Fruit fly (Drosophila melanogaster) whole organism, adult: ENCODE results near the gene CG12061.
A peak's percentile ranks its signal among the peaks of the same experiment; 100 is the strongest.

ENCODE experiments used
- CG12768 ChIP-seq: fragments of 200-800 bp; sonication (Bioruptor generic); optimal IDR thresholded peaks from 2 replicates; lab custom pipeline; 2017; ENCODE audit warnings: missing biosample characterization, missing genetic modification characterization, mild to moderate bottlenecking, moderate library complexity, missing genetic modification reagents
- CG14711 ChIP-seq: fragments of 200-800 bp; sonication (Bioruptor generic); optimal IDR thresholded peaks from 2 replicates; lab custom pipeline; 2018; ENCODE audit warnings: missing biosample characterization, mild to moderate bottlenecking, missing genetic modification characterization, moderate library complexity
- CG1620 ChIP-seq: fragments of 200-800 bp; sonication (Bioruptor generic); optimal IDR thresholded peaks from 2 replicates; lab custom pipeline; 2016; ENCODE audit warnings: missing biosample characterization, missing genetic modification characterization
- CG7045 ChIP-seq: fragments of 200-800 bp; sonication (Bioruptor generic); optimal IDR thresholded peaks from 2 replicates; lab custom pipeline; 2017; ENCODE audit warnings: missing biosample characterization, mild to moderate bottlenecking, missing genetic modification characterization
- Clk ChIP-seq: fragments of 200-800 bp; sonication (Bioruptor generic); optimal IDR thresholded peaks from 2 replicates; lab custom pipeline; 2017; ENCODE audit warnings: missing biosample characterization, missing genetic modification characterization
- bab1 ChIP-seq: fragments of 200-800 bp; sonication (Bioruptor generic); optimal IDR thresholded peaks from 3 replicates; lab custom pipeline; 2019; ENCODE audit warnings: missing biosample characterization, mild to moderate bottlenecking, missing genetic modification characterization, moderate library complexity
- cic ChIP-seq: fragments of 200-800 bp; sonication (Bioruptor generic); optimal IDR thresholded peaks from 2 replicates; lab custom pipeline; 2017; ENCODE audit warnings: missing biosample characterization, mild to moderate bottlenecking, missing genetic modification characterization, moderate library complexity
- kay ChIP-seq: fragments of 200-800 bp; sonication (Bioruptor generic); peaks from one replicate; lab custom pipeline; 2016; ENCODE audit warnings: missing biosample characterization, missing genetic modification characterization, borderline replicate concordance
- pad ChIP-seq: fragments of 200-800 bp; sonication (Bioruptor generic); optimal IDR thresholded peaks from 3 replicates; lab custom pipeline; 2017; ENCODE audit warnings: missing biosample characterization, missing genetic modification characterization, mild to moderate bottlenecking, moderate library complexity, missing genetic modification reagents
- tj ChIP-seq: fragments of 200-800 bp; sonication (Bioruptor generic); optimal IDR thresholded peaks from 3 replicates; lab custom pipeline; 2017; ENCODE audit warnings: missing biosample characterization, mild to moderate bottlenecking, missing genetic modification characterization, moderate library complexity

DNA sequence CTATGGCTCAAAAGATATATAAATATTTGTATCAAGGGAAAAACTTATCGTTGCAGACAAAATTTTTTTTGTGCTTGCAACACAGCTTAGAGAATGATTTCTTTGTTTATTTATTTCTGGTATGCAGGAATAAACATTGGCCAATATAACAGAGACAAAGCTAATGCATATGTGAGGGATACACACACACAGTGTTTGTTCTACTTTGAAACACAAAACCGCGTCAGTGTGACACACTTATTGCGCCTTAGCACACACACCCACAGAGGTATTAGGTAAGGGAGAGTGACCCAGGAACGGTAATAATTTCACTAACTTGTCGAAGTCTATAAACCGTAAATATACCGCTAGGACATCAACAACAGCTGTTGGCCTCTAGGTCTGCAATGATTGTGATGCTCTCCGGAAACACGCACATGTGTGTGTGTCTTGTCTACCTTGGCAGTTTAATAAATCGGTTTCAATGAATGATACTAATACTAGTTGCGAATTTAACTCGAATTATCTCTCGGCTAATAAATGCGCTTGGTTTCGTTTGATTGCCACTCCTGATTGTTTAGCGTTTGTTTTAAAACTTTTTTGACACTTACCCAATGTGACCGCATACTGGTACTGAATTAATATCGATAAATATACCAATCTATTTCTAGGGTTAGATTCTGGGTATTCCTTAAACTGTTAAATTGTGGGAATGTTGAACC is 60.4 kb downstream of the CG12061 start, which contains the start of gene CG17162:
- TF ChIP-seq kay (GFP tag; lab: Kevin White, UChicago) (no peak), CG1620 (GFP tag; lab: Kevin White, UChicago) (no peak), cic (GFP tag; lab: Kevin White, UChicago) (no peak), bab1 (GFP tag; lab: Kevin White, UChicago) (peak; percentile 25), CG14711 (no peak), Clk (no peak), CG12768 (GFP tag; lab: Kevin White, UChicago) (no peak), CG7045 (no peak), tj (GFP tag; lab: Kevin White, UChicago) (no peak), pad (GFP tag; lab: Kevin White, UChicago) (peak; percentile 25)
